Fruit fly (Drosophila melanogaster): ENCODE results near the gene CG8607.
A peak's percentile ranks its signal among the peaks of the same experiment; 100 is the strongest.

Gene CG8607

dm6 chr3L:7356386-7357117 is 36.7 kb downstream of the CG8607 start, which contains the start of gene CTCF (continued):
- peak; percentile 67; the same call in 2 of the 3 replicates for TF ChIP-seq dysf (GFP tag; IDR thresholded peaks at IDR 0.05)
- TF ChIP-seq org-1 (GFP tag; optimal IDR thresholded peaks at IDR 0.05), result no peak
- TF ChIP-seq CG8281 (tag; optimal IDR thresholded peaks at IDR 0.05), result no peak
- TF ChIP-seq ase (GFP tag; IDR thresholded peaks at IDR 0.05), result 0 out of 3 replicates have a peak, but pooled peaks have one; percentile 38
- peak; percentile 19; the same call in 1 of the 2 replicates for TF ChIP-seq sisA (GFP tag; IDR thresholded peaks at IDR 0.05)
- TF ChIP-seq CG15696 (tag; optimal IDR thresholded peaks at IDR 0.05), result peak; percentile 38
- TF ChIP-seq ewg (GFP tag; optimal IDR thresholded peaks at IDR 0.05), result peak; percentile 16
- no peak for TF ChIP-seq CG9215 (GFP tag; IDR thresholded peaks at IDR 0.05)
- TF ChIP-seq CG2116 (GFP tag; optimal IDR thresholded peaks at IDR 0.05), result peak; percentile 73
- peak; percentile 64 for TF ChIP-seq CG18262 (tag; optimal IDR thresholded peaks at IDR 0.05)
- no peak for TF ChIP-seq CG15073 (GFP tag; optimal IDR thresholded peaks at IDR 0.05)
- no peak for TF ChIP-seq usp (GFP tag; optimal IDR thresholded peaks at IDR 0.05)
- peak; percentile 83 for TF ChIP-seq Dll (GFP tag; IDR thresholded peaks at IDR 0.05; ENCODE audit: partially characterized antibody)
- TF ChIP-seq CG14014 (GFP tag; IDR thresholded peaks at IDR 0.05), result 0 out of 2 replicates have a peak, but pooled peaks have one; percentile 6
- TF ChIP-seq Mrtf (GFP tag; IDR thresholded peaks at IDR 0.05), result 0 out of 3 replicates have a peak, but pooled peaks have one; percentile 48
- peak; percentile 77 for TF ChIP-seq sna (GFP tag; IDR thresholded peaks at IDR 0.05; ENCODE audit: partially characterized antibody)
- TF ChIP-seq CG6654 (GFP tag; optimal IDR thresholded peaks at IDR 0.05), result peak; percentile 29
- TF ChIP-seq CG15269 (tag; optimal IDR thresholded peaks at IDR 0.05), result peak; percentile 37
- TF ChIP-seq lola (GFP tag; optimal IDR thresholded peaks at IDR 0.05), result peak in 1 of 3 experiments; percentile 16
- TF ChIP-seq abd-A (tag; optimal IDR thresholded peaks at IDR 0.05), result no peak
- peak; percentile 36 for TF ChIP-seq CG9797 (GFP tag; optimal IDR thresholded peaks at IDR 0.05)
- peak; percentile 47 for TF ChIP-seq dm (GFP tag; optimal IDR thresholded peaks at IDR 0.05)
- TF ChIP-seq Mad (GFP tag; optimal IDR thresholded peaks at IDR 0.05), result peak; percentile 17
- 0 out of 2 replicates have a peak, but pooled peaks have one; percentile 6 for TF ChIP-seq CG3847 (GFP tag; IDR thresholded peaks at IDR 0.05)
- TF ChIP-seq crol (GFP tag; IDR thresholded peaks at IDR 0.05), result no peak
- TF ChIP-seq CG11085 (GFP tag; IDR thresholded peaks at IDR 0.05), result no peak
- peak; percentile 35 for TF ChIP-seq CG13894 (tag; optimal IDR thresholded peaks at IDR 0.05)
- TF ChIP-seq CG32767 (GFP tag; IDR thresholded peaks at IDR 0.05), result no peak
- TF ChIP-seq CG12155 (GFP tag; optimal IDR thresholded peaks at IDR 0.05), result peak; percentile 30
- peak; percentile 70; the same call in 2 of the 3 replicates for TF ChIP-seq mld (GFP tag; IDR thresholded peaks at IDR 0.05; ENCODE audit: partially characterized antibody)
- no peak for TF ChIP-seq maf-S (GFP tag; optimal IDR thresholded peaks at IDR 0.05)
- TF ChIP-seq Sry-β (GFP tag; optimal IDR thresholded peaks at IDR 0.05), result peak; percentile 30
- no peak for TF ChIP-seq CG6254 (GFP tag; optimal IDR thresholded peaks at IDR 0.05)
- peak; percentile 8 for TF ChIP-seq en (GFP tag; optimal IDR thresholded peaks at IDR 0.05)
- peak; percentile 43 for TF ChIP-seq CG4424 (GFP tag; optimal IDR thresholded peaks at IDR 0.05)
- peak; percentile 100 for TF ChIP-seq phol (tag; optimal IDR thresholded peaks at IDR 0.05)
- no peak for TF ChIP-seq nom (GFP tag; optimal IDR thresholded peaks at IDR 0.05)
- no peak for TF ChIP-seq Nf-YB (GFP tag; optimal IDR thresholded peaks at IDR 0.05)
- no peak for TF ChIP-seq CG2199 (GFP tag; IDR thresholded peaks at IDR 0.05)
- no peak for TF ChIP-seq Bdp1 (GFP tag; optimal IDR thresholded peaks at IDR 0.05)
- TF ChIP-seq nmo (GFP tag; optimal IDR thresholded peaks at IDR 0.05), result peak; percentile 90
- no peak for TF ChIP-seq sqz (GFP tag; optimal IDR thresholded peaks at IDR 0.05)
- TF ChIP-seq dimm (GFP tag; IDR thresholded peaks at IDR 0.05), result no peak
- TF ChIP-seq Camta (GFP tag; optimal IDR thresholded peaks at IDR 0.05), result peak; percentile 19
- TF ChIP-seq croc (GFP tag; conservative IDR thresholded peaks at IDR 0.05), result peak; percentile 55; the same call in 2 of the 3 replicates
- no peak for TF ChIP-seq CG8359 (GFP tag; optimal IDR thresholded peaks at IDR 0.05; ENCODE audit: borderline replicate concordance)
- no peak for TF ChIP-seq CG8765 (GFP tag; IDR thresholded peaks at IDR 0.05)
- TF ChIP-seq CG18619 (GFP tag; optimal IDR thresholded peaks at IDR 0.05), result peak; percentile 7
